Fruit fly (Drosophila melanogaster) whole organism, pupa: Measurements from ENCODE around the gene Dbct.

Experiments used
- CG10348 ChIP-seq: fragments of 200-800 bp; sonication (Bioruptor generic); IDR thresholded peaks from 2 replicates; pipeline ENCODE4 v1.3.6; 2022; ENCODE audit warnings: missing biosample characterization, missing genetic modification characterization
- CG12605 ChIP-seq: fragments of 200-800 bp; sonication (Bioruptor generic); IDR thresholded peaks from 2 replicates; pipeline ENCODE4 v1.3.6; 2022; ENCODE audit warnings: missing biosample characterization, missing genetic modification characterization
- CG13204 ChIP-seq: fragments of 200-800 bp; sonication (Bioruptor generic); optimal IDR thresholded peaks from 2 replicates; lab custom pipeline; 2018; ENCODE audit warnings: missing biosample characterization, mild to moderate bottlenecking, missing genetic modification characterization, moderate library complexity
- CG14655 ChIP-seq: fragments of 200-800 bp; sonication (Bioruptor generic); optimal IDR thresholded peaks from 3 replicates; lab custom pipeline; 2017; ENCODE audit warnings: mild to moderate bottlenecking, missing biosample characterization, missing genetic modification reagents, missing genetic modification characterization
- CG15710 ChIP-seq: fragments of 200-800 bp; sonication (Bioruptor generic); optimal IDR thresholded peaks from 2 replicates; lab custom pipeline; 2018; ENCODE audit warnings: missing biosample characterization, mild to moderate bottlenecking, missing genetic modification characterization, moderate library complexity
- CG32121 ChIP-seq: fragments of 200-800 bp; sonication (Bioruptor generic); IDR thresholded peaks from 2 replicates; pipeline ENCODE4 v1.3.6; 2022; ENCODE audit warnings: missing biosample characterization, missing genetic modification characterization
- CG4496 ChIP-seq: fragments of 200-800 bp; sonication (Bioruptor generic); IDR thresholded peaks from 3 replicates; pipeline ENCODE4 v1.3.6; 2022; ENCODE audit warnings: missing biosample characterization, missing genetic modification characterization
- CG8159 ChIP-seq: fragments of 200-800 bp; sonication (Bioruptor generic); optimal IDR thresholded peaks from 3 replicates; lab custom pipeline; 2018; ENCODE audit warnings: missing biosample characterization, mild to moderate bottlenecking, missing genetic modification characterization, moderate library complexity
- CG8301 ChIP-seq: fragments of 200-800 bp; sonication (Bioruptor generic); optimal IDR thresholded peaks from 2 replicates; lab custom pipeline; 2018; ENCODE audit warnings: missing biosample characterization, mild to moderate bottlenecking, missing genetic modification characterization
- D1 ChIP-seq: fragments of 200-800 bp; sonication (Bioruptor generic); optimal IDR thresholded peaks from 2 replicates; lab custom pipeline; 2018; ENCODE audit warnings: missing biosample characterization, mild to moderate bottlenecking, missing genetic modification characterization, moderate library complexity
- Ets98B ChIP-seq: fragments of 200-800 bp; sonication (Bioruptor generic); IDR thresholded peaks from 2 replicates; pipeline ENCODE4 v1.3.6; 2022; ENCODE audit warnings: missing biosample characterization, missing genetic modification characterization
- Pif1A ChIP-seq: fragments of 200-800 bp; sonication (Bioruptor generic); optimal IDR thresholded peaks from 3 replicates; lab custom pipeline; 2016; ENCODE audit warnings: missing biosample characterization, missing genetic modification characterization
- Pif1B ChIP-seq: fragments of 200-800 bp; sonication (Bioruptor generic); optimal IDR thresholded peaks from 3 replicates; lab custom pipeline; 2016; ENCODE audit warnings: missing biosample characterization, missing genetic modification characterization
- gl ChIP-seq: fragments of 200-800 bp; sonication (Bioruptor generic); optimal IDR thresholded peaks from 2 replicates; lab custom pipeline; 2018; ENCODE audit warnings: missing biosample characterization, mild to moderate bottlenecking, missing genetic modification characterization

Gene Dbct

DNA sequence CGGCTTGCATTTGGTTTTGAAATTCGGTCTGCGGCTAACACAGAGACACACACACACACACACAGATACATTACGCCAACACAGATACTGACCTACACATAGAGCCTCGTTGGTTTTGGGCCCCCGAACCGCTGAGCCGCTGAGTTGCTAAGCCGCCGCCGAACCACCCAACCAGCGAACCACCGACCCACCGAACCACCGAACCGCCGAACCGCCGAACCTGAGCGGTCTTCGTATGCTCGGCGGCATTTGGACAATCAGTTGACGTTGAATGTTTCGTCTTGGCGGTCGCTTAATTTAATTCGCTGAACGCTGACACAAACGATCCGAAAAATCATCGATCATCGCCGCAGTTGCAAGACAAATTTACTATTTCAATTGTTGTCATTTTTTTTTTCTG, 39.6 kb downstream of the Dbct start, which contains the start of gene drd:
TSS of gene drd (plus strand) at position 258 of the 400 bp plus-strand sequence.
- TF ChIP-seq CG12605 (no peak), D1 (tag; lab: Kevin White, UChicago) (no peak), CG10348 (no peak), CG8159 (tag; lab: Kevin White, UChicago) (no peak), Ets98B (no peak), CG13204 (GFP tag; lab: Kevin White, UChicago) (no peak), Pif1A (no peak), CG15710 (no peak), CG4496 (GFP tag; lab: Robert Waterston, UW) (no peak), gl (tag; lab: Kevin White, UChicago) (no peak), CG32121 (GFP tag; lab: Robert Waterston, UW) (no peak)

DNA sequence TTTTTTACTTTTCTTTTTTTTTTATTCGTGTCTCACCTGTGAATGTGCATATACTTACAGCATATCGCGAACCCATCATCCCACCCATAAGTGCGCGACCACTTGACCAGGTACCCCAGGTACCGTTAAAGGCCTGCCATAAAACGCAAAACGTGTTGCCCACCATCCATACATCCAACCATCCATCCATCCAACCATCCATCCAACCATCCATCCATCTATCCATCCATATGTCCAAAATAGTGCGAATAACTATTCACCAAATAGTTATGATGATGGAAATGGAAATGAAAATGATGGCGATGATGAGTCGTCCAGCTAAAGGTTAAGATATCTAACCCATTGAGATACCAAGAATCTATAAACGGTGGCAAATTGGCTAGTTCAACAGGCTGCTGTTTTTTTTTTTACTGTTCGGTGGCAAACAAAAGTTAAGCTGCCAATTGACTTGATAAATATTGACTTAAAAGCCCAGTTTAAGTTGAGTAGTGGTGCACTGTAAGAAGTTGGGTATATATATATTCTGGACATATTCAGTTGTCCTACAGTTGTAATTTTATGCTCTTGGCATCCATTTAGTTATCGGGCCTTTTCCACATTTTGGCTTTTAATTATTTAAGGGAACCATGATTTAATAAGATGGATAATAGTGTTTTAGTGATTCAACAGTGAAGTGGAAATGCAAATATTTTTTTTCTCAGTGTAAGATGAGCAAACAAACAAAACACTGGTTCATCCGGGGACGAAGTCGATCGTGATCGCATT, 42.1 kb downstream of the Dbct start:
- TF ChIP-seq CG8159 (tag; lab: Kevin White, UChicago) (peak; percentile 36), CG10348 (no peak), CG14655 (GFP tag; lab: Kevin White, UChicago) (peak; percentile 41), CG15710 (no peak), Pif1A (peak; percentile 23), CG8301 (tag; lab: Kevin White, UChicago) (peak; percentile 22)

DNA sequence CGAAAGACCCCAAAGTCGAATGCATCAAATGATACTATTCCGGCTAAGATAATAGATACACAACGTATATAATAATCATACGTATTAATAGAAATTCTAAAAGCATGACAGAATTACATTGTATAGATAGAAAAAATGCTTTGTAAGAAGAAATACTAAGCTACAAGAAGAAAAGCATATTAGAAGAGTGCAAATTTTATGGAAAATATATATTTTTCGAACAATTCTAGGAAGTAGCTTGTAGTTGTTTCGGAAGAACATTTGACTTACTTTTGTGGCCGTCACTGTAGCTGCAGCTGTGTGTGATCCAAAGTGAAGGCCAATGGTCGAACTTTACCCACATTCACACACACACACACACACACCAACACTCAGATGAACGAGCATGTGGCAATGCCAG, 46.1 kb downstream of the Dbct start:
- TF ChIP-seq CG14655 (GFP tag; lab: Kevin White, UChicago) (peak; percentile 52), CG13204 (GFP tag; lab: Kevin White, UChicago) (no peak), CG8301 (tag; lab: Kevin White, UChicago) (peak; percentile 49), gl (tag; lab: Kevin White, UChicago) (no peak)
- TF ChIP-seq, all 21 proteins: peak for 2

DNA sequence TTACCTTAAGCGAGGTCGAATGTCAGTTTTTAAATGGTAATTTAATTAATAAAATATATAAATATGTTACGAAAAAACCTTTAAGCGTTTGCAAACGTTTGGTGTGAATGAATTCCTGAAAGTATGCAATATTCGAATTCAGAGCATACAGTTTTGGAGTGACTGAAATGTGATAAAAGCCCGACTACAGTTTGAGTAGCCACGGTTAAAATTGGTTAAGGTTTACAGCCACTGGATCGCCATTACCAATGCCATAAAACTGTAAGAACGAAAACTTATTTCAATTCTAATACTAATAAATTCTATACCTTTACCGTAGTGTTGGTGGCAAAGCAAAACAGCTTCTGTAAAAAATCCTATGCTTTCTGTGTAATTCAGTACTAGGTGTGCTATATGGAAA, 51.3 kb downstream of the Dbct start:
- TF ChIP-seq Pif1A, result no peak
- no peak for TF ChIP-seq Pif1B (GFP tag; lab: Kevin White, UChicago)
- no peak for TF ChIP-seq D1 (tag; lab: Kevin White, UChicago)
- TF ChIP-seq CG8159 (tag; lab: Kevin White, UChicago), result no peak
- no peak for TF ChIP-seq CG15710
